Worm (Caenorhabditis elegans): ENCODE data around the gene F49C12.12.

Gene F49C12.12

ce11 chrIV:9366411-9366810 is 45.5 kb upstream of the F49C12.12 start, which contains the start of gene pezo-1:
TSS of gene pezo-1 (minus strand) at chrIV:9366511.
- TF ChIP-seq F16B12.6 (tag; optimal IDR thresholded peaks at IDR 0.05) (peak; percentile 6), lsy-2 (tag; optimal IDR thresholded peaks at IDR 0.05) (peak in 1 of 2 experiments; percentile 43), efl-1 (optimal IDR thresholded peaks at IDR 0.05) (no peak), efl-1 (GFP tag; optimal IDR thresholded peaks at IDR 0.05 in 1 of 2) (peak in 1 of 2 experiments; percentile 30), jun-1 (tag; optimal IDR thresholded peaks at IDR 0.05) (no peak)

- TF ChIP-seq ceh-63 (GFP tag; optimal IDR thresholded peaks at IDR 0.05) = no peak
- TF ChIP-seq irx-1 (tag; optimal IDR thresholded peaks at IDR 0.05) = no peak
- TF ChIP-seq ceh-8 (GFP tag; optimal IDR thresholded peaks at IDR 0.05) = no peak
- TF ChIP-seq fkh-8 (tag; optimal IDR thresholded peaks at IDR 0.05) = no peak
- no peak for TF ChIP-seq ceh-90 (tag; optimal IDR thresholded peaks at IDR 0.05)
- TF ChIP-seq blmp-1 (tag; optimal IDR thresholded peaks at IDR 0.05) = no peak
- TF ChIP-seq lin-39 (tag; optimal IDR thresholded peaks at IDR 0.05) = no peak
- TF ChIP-seq nhr-71 (tag; optimal IDR thresholded peaks at IDR 0.05) = no peak
- TF ChIP-seq jun-1 (tag; optimal IDR thresholded peaks at IDR 0.05) = no peak
- no peak for TF ChIP-seq nhr-90 (tag; optimal IDR thresholded peaks at IDR 0.05; ENCODE audit: poor library complexity)
- TF ChIP-seq unc-30 (tag; optimal IDR thresholded peaks at IDR 0.05) = no peak
- TF ChIP-seq Y116A8C.19 (tag; optimal IDR thresholded peaks at IDR 0.05; ENCODE audit: borderline replicate concordance) = no peak
- TF ChIP-seq ces-1 (GFP tag; optimal IDR thresholded peaks at IDR 0.05) = no peak
- no peak for TF ChIP-seq ceh-82 (tag; optimal IDR thresholded peaks at IDR 0.05)
- TF ChIP-seq lin-35 (GFP tag; optimal IDR thresholded peaks at IDR 0.05) = no peak
- no peak for TF ChIP-seq egl-13 (tag; optimal IDR thresholded peaks at IDR 0.05)
Measured at ce11 chrIV:9353728-9354127, 32.8 kb upstream of the F49C12.12 start.

- TF ChIP-seq ztf-11 (tag; optimal IDR thresholded peaks at IDR 0.05) (no peak), fkh-8 (tag; optimal IDR thresholded peaks at IDR 0.05) (no peak), efl-1 (optimal IDR thresholded peaks at IDR 0.05) (no peak), efl-1 (GFP tag; optimal IDR thresholded peaks at IDR 0.05 in 1 of 2) (peak in 1 of 2 experiments; percentile 16)
Measured at ce11 chrIV:9343102-9343599, 22.3 kb upstream of the F49C12.12 start, which contains the start of gene pigc-1. TSS of gene pigc-1 (minus strand) at chrIV:9343152.

ce11 chrIV:9341591-9341990 is 20.7 kb upstream of the F49C12.12 start, which contains the start of gene vps-26:
TSS of gene vps-26 (minus strand) at chrIV:9341790.
- TF ChIP-seq F16B12.6 (tag; optimal IDR thresholded peaks at IDR 0.05) = peak; percentile 3
- TF ChIP-seq snpc-4 (tag; optimal IDR thresholded peaks at IDR 0.05) = no peak
- TF ChIP-seq elt-3 (tag; optimal IDR thresholded peaks at IDR 0.05) = no peak
- no peak for TF ChIP-seq dsc-1 (tag; optimal IDR thresholded peaks at IDR 0.05)
- TF ChIP-seq nhr-19 (GFP tag; conservative IDR thresholded peaks at IDR 0.05) = no peak
- TF ChIP-seq alr-1 (tag; optimal IDR thresholded peaks at IDR 0.05; ENCODE audit: borderline replicate concordance) = no peak
- no peak for TF ChIP-seq vab-15 (tag; optimal IDR thresholded peaks at IDR 0.05)
- no peak for TF ChIP-seq efl-3 (GFP tag; optimal IDR thresholded peaks at IDR 0.05)
- peak; percentile 1 to 46 (median 13) for TF ChIP-seq dpl-1 (GFP tag; optimal IDR thresholded peaks at IDR 0.05)
- TF ChIP-seq nhr-28 (tag; optimal IDR thresholded peaks at IDR 0.05) = no peak
- TF ChIP-seq ceh-82 (tag; optimal IDR thresholded peaks at IDR 0.05) = no peak
- no peak for TF ChIP-seq ceh-88 (GFP tag; IDR thresholded peaks at IDR 0.05)
- TF ChIP-seq blmp-1 (tag; optimal IDR thresholded peaks at IDR 0.05) = peak; percentile 9
- no peak for TF ChIP-seq ceh-8 (GFP tag; optimal IDR thresholded peaks at IDR 0.05)
- TF ChIP-seq nhr-47 (tag; optimal IDR thresholded peaks at IDR 0.05) = peak; percentile 2
- TF ChIP-seq unc-86 (tag; optimal IDR thresholded peaks at IDR 0.05) = no peak
- TF ChIP-seq zip-4 (GFP tag; optimal IDR thresholded peaks at IDR 0.05) = no peak
- TF ChIP-seq elt-2 (tag; optimal IDR thresholded peaks at IDR 0.05) = no peak
- no peak for TF ChIP-seq nhr-76 (tag; optimal IDR thresholded peaks at IDR 0.05)
- TF ChIP-seq lsy-2 (tag; optimal IDR thresholded peaks at IDR 0.05) = peak; percentile 32 to 55
- TF ChIP-seq irx-1 (tag; optimal IDR thresholded peaks at IDR 0.05) = peak; percentile 13
- TF ChIP-seq ztf-4 (tag; optimal IDR thresholded peaks at IDR 0.05) = no peak
- no peak for TF ChIP-seq unc-130 (tag; optimal IDR thresholded peaks at IDR 0.05)
- no peak for TF ChIP-seq nhr-77 (tag; optimal IDR thresholded peaks at IDR 0.05)
- TF ChIP-seq pax-3 (tag; optimal IDR thresholded peaks at IDR 0.05) = no peak
- TF ChIP-seq fkh-4 (tag; optimal IDR thresholded peaks at IDR 0.05; ENCODE audit: borderline replicate concordance) = no peak
- TF ChIP-seq grh-1 (GFP tag; IDR thresholded peaks at IDR 0.05) = no peak
- TF ChIP-seq lin-35 (GFP tag; optimal IDR thresholded peaks at IDR 0.05) = peak; percentile 20 to 39
- no peak for TF ChIP-seq jun-1 (tag; optimal IDR thresholded peaks at IDR 0.05)
- TF ChIP-seq lin-13 (GFP tag; optimal IDR thresholded peaks at IDR 0.05) = no peak
- no peak for TF ChIP-seq hlh-4 (tag; optimal IDR thresholded peaks at IDR 0.05)
- peak; percentile 7 for TF ChIP-seq rnt-1 (tag; optimal IDR thresholded peaks at IDR 0.05)

Data from whole organism, L1 larva.